Worm (Caenorhabditis elegans) whole organism, midembryonic: ENCODE data around the gene H17B01.5.

ENCODE experiments used
- T22C8.4 ChIP-seq: fragments of 200-800 bp; sonication (Bioruptor generic); IDR thresholded peaks from 2 replicates; pipeline ENCODE4 v1.3.6; 2022; ENCODE audit warnings: missing genetic modification characterization, missing compliant biosample characterization
- flt-1 ChIP-seq: fragments of 200-800 bp; sonication (Bioruptor generic); IDR thresholded peaks from 2 replicates; pipeline ENCODE4 v1.3.6; 2022; ENCODE audit warnings: missing genetic modification characterization, missing compliant biosample characterization
- klf-2 ChIP-seq: fragments of 200-800 bp; sonication (Bioruptor generic); conservative IDR thresholded peaks from 2 replicates; pipeline ENCODE4 v1.3.6; 2022; ENCODE audit warnings: missing genetic modification reagents, missing genetic modification characterization, missing compliant biosample characterization
- med-1 ChIP-seq: sonication (generic microtip); optimal IDR thresholded peaks from 2 replicates; lab custom pipeline; 2017; ENCODE audit warnings: missing genetic modification characterization, mild to moderate bottlenecking, missing compliant biosample characterization, antibody characterized with exemption, missing genetic modification reagents; ENCODE audit not compliant: insufficient read depth
- ref-1 ChIP-seq: fragments of 200-800 bp; sonication (Bioruptor generic); conservative IDR thresholded peaks from 2 replicates; pipeline ENCODE4 v1.3.6; 2022; ENCODE audit warnings: missing genetic modification reagents, missing genetic modification characterization, missing compliant biosample characterization
- ztf-23 ChIP-seq: fragments of 200-800 bp; sonication (Bioruptor generic); IDR thresholded peaks from 2 replicates; pipeline ENCODE4 v1.3.6; 2022; ENCODE audit warnings: missing genetic modification reagents, missing genetic modification characterization, missing compliant biosample characterization

DNA sequence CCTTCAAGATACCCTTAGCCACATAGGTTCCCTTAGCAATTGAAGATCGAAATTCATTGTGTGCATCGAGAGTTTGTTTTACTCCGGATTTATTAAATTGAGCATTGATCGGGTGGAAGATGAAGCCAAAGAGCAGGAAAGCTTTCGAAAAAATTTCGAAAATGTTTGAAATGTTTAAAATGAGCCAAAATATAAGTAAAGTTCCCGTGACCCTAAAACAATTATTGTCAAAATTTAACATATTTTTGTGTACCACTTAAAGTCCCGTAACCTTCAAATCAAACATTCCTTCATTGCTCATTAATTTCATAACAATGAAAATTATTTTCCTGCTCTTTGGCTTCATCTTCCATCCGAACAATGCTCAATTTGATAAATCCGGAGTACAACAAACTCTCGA, 28.5 kb downstream of the H17B01.5 start, which contains the start of gene scl-17:
- no peak for TF ChIP-seq ref-1
- no peak for TF ChIP-seq flt-1 (GFP tag; lab: Robert Waterston, UW)
- TF ChIP-seq T22C8.4, result no peak
- TF ChIP-seq med-1 (GFP tag; lab: Kevin White, UChicago), result no peak
- TF ChIP-seq ztf-23 (GFP tag; lab: Robert Waterston, UW), result no peak
- no peak for TF ChIP-seq klf-2
